5 fruit fly cellular contexts compared by ENCODE assay signal in genomic region chr2L:7189674-7190073, dm6.
TF ChIP-seq lines count a peak whose summit lies in the region.

CG4496 (minus strand) TSS chr2L:7190010.

- TF ChIP-seq CTCF in whole organism, embryonic (GFP tag; optimal IDR thresholded peaks at IDR 0.05; lab: Kevin White, UChicago), result no peak

TF ChIP-seq in whole organism, adult, 20 proteins besides CTCF, POLR2A, EP300 and RAD21:
- TF ChIP-seq kay (GFP tag; lab: Kevin White, UChicago; ENCODE audit: borderline replicate concordance) (peak; percentile 16), CG14711 (tag; optimal IDR thresholded peaks at IDR 0.05; lab: Kevin White, UChicago) (no peak)

TF ChIP-seq in whole organism, embryonic, 481 proteins besides CTCF, POLR2A, EP300 and RAD21:
- TF ChIP-seq bsh (GFP tag; optimal IDR thresholded peaks at IDR 0.05; lab: Kevin White, UChicago), result peak in 1 of 2 experiments; percentile 3
- peak; percentile 48 for TF ChIP-seq nom (GFP tag; optimal IDR thresholded peaks at IDR 0.05; lab: Kevin White, UChicago)
- peak; percentile 24 for TF ChIP-seq Med (GFP tag; lab: Kevin White, UChicago)
- peak; percentile 38 for TF ChIP-seq Ets65A (GFP tag; lab: Kevin White, UChicago)
- TF ChIP-seq nau (GFP tag; optimal IDR thresholded peaks at IDR 0.05; lab: Kevin White, UChicago), result no peak
- no peak for TF ChIP-seq NK7.1 (GFP tag; optimal IDR thresholded peaks at IDR 0.05; lab: Kevin White, UChicago)
- 0 out of 3 replicates have a peak, but pooled peaks have one; percentile 35 for TF ChIP-seq zfh1 (GFP tag; IDR thresholded peaks at IDR 0.05; lab: Robert Waterston, UW)
- peak; percentile 10; the same call in 1 of the 2 replicates for TF ChIP-seq Drgx (GFP tag; IDR thresholded peaks at IDR 0.05; lab: Robert Waterston, UW)
TF ChIP-seq in whole organism, embryonic: peak in this region for 6.

TF ChIP-seq in whole organism, prepupa, 60 proteins besides CTCF, POLR2A, EP300 and RAD21 (continues in another document):
- peak; percentile 65; the same call in 2 of the 3 replicates for TF ChIP-seq CG6163 (GFP tag; IDR thresholded peaks at IDR 0.05; lab: Robert Waterston, UW)
- TF ChIP-seq spab (GFP tag; optimal IDR thresholded peaks at IDR 0.05; lab: Kevin White, UChicago), result peak; percentile 29
- TF ChIP-seq CG34406 (GFP tag; optimal IDR thresholded peaks at IDR 0.05; lab: Kevin White, UChicago), result no peak
- peak; percentile 81 for TF ChIP-seq Eip78C (GFP tag; lab: Kevin White, UChicago)
- peak; percentile 56 for TF ChIP-seq Ets96B (tag; optimal IDR thresholded peaks at IDR 0.05; lab: Kevin White, UChicago)
- peak; percentile 39 for TF ChIP-seq fd59A (GFP tag; optimal IDR thresholded peaks at IDR 0.05; lab: Kevin White, UChicago)
- TF ChIP-seq svp (GFP tag; lab: Kevin White, UChicago), result no peak
- TF ChIP-seq CG10669 (GFP tag; optimal IDR thresholded peaks at IDR 0.05; lab: Kevin White, UChicago), result no peak
- no peak for TF ChIP-seq Hr39 (GFP tag; optimal IDR thresholded peaks at IDR 0.05; lab: Kevin White, UChicago)
- peak; percentile 65 for TF ChIP-seq CG16779 (tag; optimal IDR thresholded peaks at IDR 0.05; lab: Kevin White, UChicago)
- peak; percentile 74 for TF ChIP-seq Lpt (GFP tag; optimal IDR thresholded peaks at IDR 0.05; lab: Kevin White, UChicago)
- no peak for TF ChIP-seq dac (GFP tag; optimal IDR thresholded peaks at IDR 0.05; lab: Kevin White, UChicago)
- TF ChIP-seq Sox15 (GFP tag; optimal IDR thresholded peaks at IDR 0.05; lab: Kevin White, UChicago), result no peak
- TF ChIP-seq CG32006 (GFP tag; optimal IDR thresholded peaks at IDR 0.05; lab: Kevin White, UChicago), result no peak
- TF ChIP-seq salr (GFP tag; optimal IDR thresholded peaks at IDR 0.05; lab: Kevin White, UChicago), result peak; percentile 5 to 49
- peak; percentile 3 for TF ChIP-seq acj6 (GFP tag; optimal IDR thresholded peaks at IDR 0.05; lab: Kevin White, UChicago)
- no peak for TF ChIP-seq fd85E (GFP tag; optimal IDR thresholded peaks at IDR 0.05; lab: Kevin White, UChicago)
- peak; percentile 61 for TF ChIP-seq dsx (GFP tag; optimal IDR thresholded peaks at IDR 0.05; lab: Kevin White, UChicago; ENCODE audit: poor library complexity, severe bottlenecking)
- TF ChIP-seq CG11902 (GFP tag; optimal IDR thresholded peaks at IDR 0.05; lab: Kevin White, UChicago), result no peak
- peak; percentile 28 for TF ChIP-seq net (GFP tag; optimal IDR thresholded peaks at IDR 0.05; lab: Kevin White, UChicago)
- no peak for TF ChIP-seq CG4318 (GFP tag; optimal IDR thresholded peaks at IDR 0.05; lab: Kevin White, UChicago)
- TF ChIP-seq CG6276 (GFP tag; optimal IDR thresholded peaks at IDR 0.05; lab: Kevin White, UChicago), result peak; percentile 29
- peak; percentile 81 for TF ChIP-seq CG8119 (GFP tag; IDR thresholded peaks at IDR 0.05; lab: Robert Waterston, UW)
- no peak for TF ChIP-seq fkh (GFP tag; optimal IDR thresholded peaks at IDR 0.05; lab: Kevin White, UChicago)
- peak; percentile 89 for TF ChIP-seq CG1621 (tag; optimal IDR thresholded peaks at IDR 0.05; lab: Kevin White, UChicago)
- TF ChIP-seq CG10631 (GFP tag; optimal IDR thresholded peaks at IDR 0.05; lab: Kevin White, UChicago), result peak; percentile 26
- TF ChIP-seq pdm3 (GFP tag; optimal IDR thresholded peaks at IDR 0.05; lab: Kevin White, UChicago), result peak; percentile 32

TF ChIP-seq in whole organism, pupa, 21 proteins besides CTCF, POLR2A, EP300 and RAD21:
- TF ChIP-seq CG34367 (tag; optimal IDR thresholded peaks at IDR 0.05; lab: Kevin White, UChicago) (peak; percentile 46), Pif1A (GFP tag; optimal IDR thresholded peaks at IDR 0.05; lab: Kevin White, UChicago) (peak; percentile 44), CG32121 (GFP tag; IDR thresholded peaks at IDR 0.05; lab: Robert Waterston, UW) (peak; percentile 40), rn (GFP tag; IDR thresholded peaks at IDR 0.05; lab: Robert Waterston, UW) (no peak), Ets98B (GFP tag; IDR thresholded peaks at IDR 0.05; lab: Robert Waterston, UW) (peak; percentile 33; the same call in 1 of the 2 replicates), CG13204 (GFP tag; optimal IDR thresholded peaks at IDR 0.05; lab: Kevin White, UChicago) (peak; percentile 70), CG10348 (GFP tag; IDR thresholded peaks at IDR 0.05; lab: Robert Waterston, UW) (no peak), CG12605 (GFP tag; IDR thresholded peaks at IDR 0.05; lab: Robert Waterston, UW) (no peak), CG8159 (tag; optimal IDR thresholded peaks at IDR 0.05; lab: Kevin White, UChicago) (no peak), CG15710 (tag; optimal IDR thresholded peaks at IDR 0.05; lab: Kevin White, UChicago) (peak; percentile 54), CG9948 (tag; optimal IDR thresholded peaks at IDR 0.05; lab: Kevin White, UChicago) (peak; percentile 0), CG8301 (tag; optimal IDR thresholded peaks at IDR 0.05; lab: Kevin White, UChicago) (no peak), fd96Ca (GFP tag; IDR thresholded peaks at IDR 0.05; lab: Robert Waterston, UW) (peak; percentile 56; the same call in 2 of the 3 replicates), EcR (GFP tag; optimal IDR thresholded peaks at IDR 0.05; lab: Kevin White, UChicago) (peak; percentile 98), D1 (tag; optimal IDR thresholded peaks at IDR 0.05; lab: Kevin White, UChicago) (no peak), Snoo (tag; optimal IDR thresholded peaks at IDR 0.05; lab: Kevin White, UChicago) (peak; percentile 13), gl (tag; optimal IDR thresholded peaks at IDR 0.05; lab: Kevin White, UChicago) (no peak), CG4496 (GFP tag; IDR thresholded peaks at IDR 0.05; lab: Robert Waterston, UW) (peak; percentile 100), Pif1B (GFP tag; optimal IDR thresholded peaks at IDR 0.05; lab: Kevin White, UChicago) (no peak), CG17806 (tag; optimal IDR thresholded peaks at IDR 0.05; lab: Kevin White, UChicago) (no peak), CG14655 (GFP tag; optimal IDR thresholded peaks at IDR 0.05; lab: Kevin White, UChicago) (peak; percentile 33)

TF ChIP-seq in whole organism, wandering third instar larva, 38 proteins besides CTCF, POLR2A, EP300 and RAD21:
- TF ChIP-seq h (GFP tag; optimal IDR thresholded peaks at IDR 0.05; lab: Kevin White, UChicago) (peak; percentile 29), OdsH (GFP tag; optimal IDR thresholded peaks at IDR 0.05; lab: Kevin White, UChicago) (no peak), Sp1 (GFP tag; optimal IDR thresholded peaks at IDR 0.05; lab: Kevin White, UChicago) (peak; percentile 4), br (GFP tag; optimal IDR thresholded peaks at IDR 0.05; lab: Kevin White, UChicago) (peak; percentile 6), Hr78 (GFP tag; optimal IDR thresholded peaks at IDR 0.05; lab: Kevin White, UChicago) (no peak), rgr (GFP tag; optimal IDR thresholded peaks at IDR 0.05; lab: Kevin White, UChicago) (peak; percentile 17), psq (GFP tag; optimal IDR thresholded peaks at IDR 0.05; lab: Kevin White, UChicago) (peak; percentile 0)
